Worm (Caenorhabditis elegans) whole organism, L4 larva: Measurements from ENCODE around the gene wsp-1.

Experiments
- ama-1 ChIP-seq: fragments of 150-350 bp; optimal IDR thresholded peaks from 2 replicates; lab custom pipeline; 2014; ENCODE audit warnings: inconsistent platforms, mixed read lengths
- dpl-1 ChIP-seq: fragments of 150-350 bp; optimal IDR thresholded peaks from 2 replicates; lab custom pipeline; 2014; ENCODE audit warnings: missing biosample characterization, missing genetic modification reagents, missing genetic modification characterization
- egl-27 ChIP-seq: sonication (generic microtip); optimal IDR thresholded peaks from 3 replicates; lab custom pipeline; 2017; ENCODE audit warnings: missing biosample characterization, missing genetic modification reagents, missing genetic modification characterization
- fkh-10 ChIP-seq: fragments of 150-350 bp; optimal IDR thresholded peaks from 2 replicates; lab custom pipeline; 2014; ENCODE audit warnings: missing biosample characterization, missing genetic modification reagents, missing genetic modification characterization
- fos-1 ChIP-seq: fragments of 150-350 bp; optimal IDR thresholded peaks from 2 replicates; lab custom pipeline; 2014; ENCODE audit warnings: missing biosample characterization, missing genetic modification characterization
- hif-1 ChIP-seq, 2 experiments: sonication (generic microtip); optimal IDR thresholded peaks; 2 replicates each; lab custom pipeline; 2016 to 2017; ENCODE audit warnings: missing compliant biosample characterization in 2 of 2, missing genetic modification characterization in 2 of 2, missing genetic modification reagents in 2 of 2, missing genotype in 2 of 2, mild to moderate bottlenecking in 1 of 2
- jun-1 ChIP-seq: fragments of 150-350 bp; optimal IDR thresholded peaks from 2 replicates; lab custom pipeline; 2014; ENCODE audit warnings: missing biosample characterization, missing genetic modification reagents, missing genetic modification characterization
- lin-39 ChIP-seq: fragments of 150-350 bp; optimal IDR thresholded peaks from 2 replicates; lab custom pipeline; 2014; ENCODE audit warnings: missing biosample characterization, missing genetic modification reagents, missing genetic modification characterization
- madf-5 ChIP-seq, 2 experiments: fragments of 200-800 bp; sonication (Bioruptor generic); IDR thresholded peaks; 2 replicates each; pipeline ENCODE4 v1.3.6; 2022; ENCODE audit warnings: missing compliant biosample characterization in 2 of 2, missing genetic modification characterization in 2 of 2
- nhr-28 ChIP-seq: fragments of 150-350 bp; optimal IDR thresholded peaks from 2 replicates; lab custom pipeline; 2014; ENCODE audit warnings: missing biosample characterization, missing genetic modification characterization
- nhr-77 ChIP-seq: fragments of 150-350 bp; optimal IDR thresholded peaks from 2 replicates; lab custom pipeline; 2014; ENCODE audit warnings: missing biosample characterization, missing genetic modification characterization
- snpc-4 ChIP-seq: fragments of 150-350 bp; optimal IDR thresholded peaks from 2 replicates; lab custom pipeline; 2014; ENCODE audit warnings: missing biosample characterization, missing genetic modification characterization
- unc-62 ChIP-seq, 3 experiments: fragments of 150-350 bp in 1 of 3; sonication (generic microtip); optimal IDR thresholded peaks in 2 of 3; peaks in 1 of 3; 1 replicate in 1 of 3; 2 replicates in 2 of 3; lab custom pipeline; 2014 to 2017; ENCODE audit warnings: missing biosample characterization in 3 of 3, missing genetic modification characterization in 3 of 3, missing genetic modification reagents in 3 of 3, missing genotype in 1 of 3

- TF ChIP-seq madf-5 (GFP tag; IDR thresholded peaks at IDR 0.05; lab: Robert Waterston, UW) (no peak), fos-1 (tag; lab: Kevin White, UChicago) (no peak), snpc-4 (tag; lab: Kevin White, UChicago) (no peak), nhr-77 (tag; lab: Kevin White, UChicago) (no peak), hif-1 (tag; optimal IDR thresholded peaks at IDR 0.05; lab: Kevin White, UChicago) (no peak), unc-62 (GFP tag; optimal IDR thresholded peaks at IDR 0.05 in 1 of 2; lab: Kevin White, UChicago) (no peak), unc-62 (tag; optimal IDR thresholded peaks at IDR 0.05; lab: Kevin White, UChicago) (no peak), nhr-28 (tag; lab: Kevin White, UChicago) (no peak), lin-39 (tag; lab: Kevin White, UChicago) (no peak), fkh-10 (GFP tag; lab: Kevin White, UChicago) (no peak), jun-1 (tag; lab: Kevin White, UChicago) (no peak), ama-1 (lab: Kevin White, UChicago) (no peak), dpl-1 (GFP tag; lab: Kevin White, UChicago) (no peak), egl-27 (no peak)
Observed at ce11 chrIV:8236502-8236901, 37.8 kb upstream of the wsp-1 start, which contains the start of gene nhr-66.
